Worm (Caenorhabditis elegans) whole organism, midembryonic: ENCODE results near the gene F22B7.1.

Experiments
- T22C8.4 ChIP-seq: fragments of 200-800 bp; sonication (Bioruptor generic); IDR thresholded peaks from 2 replicates; pipeline ENCODE4 v1.3.6; 2022; ENCODE audit warnings: missing genetic modification characterization, missing compliant biosample characterization
- cog-1 ChIP-seq: sonication (generic microtip); optimal IDR thresholded peaks from 2 replicates; lab custom pipeline; 2016; ENCODE audit warnings: missing genetic modification characterization, missing compliant biosample characterization
- flt-1 ChIP-seq: fragments of 200-800 bp; sonication (Bioruptor generic); IDR thresholded peaks from 2 replicates; pipeline ENCODE4 v1.3.6; 2022; ENCODE audit warnings: missing genetic modification characterization, missing compliant biosample characterization
- klf-2 ChIP-seq: fragments of 200-800 bp; sonication (Bioruptor generic); conservative IDR thresholded peaks from 2 replicates; pipeline ENCODE4 v1.3.6; 2022; ENCODE audit warnings: missing genetic modification reagents, missing genetic modification characterization, missing compliant biosample characterization
- med-1 ChIP-seq: sonication (generic microtip); optimal IDR thresholded peaks from 2 replicates; lab custom pipeline; 2017; ENCODE audit warnings: missing genetic modification characterization, mild to moderate bottlenecking, missing compliant biosample characterization, antibody characterized with exemption, missing genetic modification reagents; ENCODE audit not compliant: insufficient read depth
- ref-1 ChIP-seq: fragments of 200-800 bp; sonication (Bioruptor generic); conservative IDR thresholded peaks from 2 replicates; pipeline ENCODE4 v1.3.6; 2022; ENCODE audit warnings: missing genetic modification reagents, missing genetic modification characterization, missing compliant biosample characterization
- tab-1 ChIP-seq: fragments of 200-800 bp; sonication (Bioruptor generic); IDR thresholded peaks from 2 replicates; pipeline ENCODE4 v1.3.6; 2022; ENCODE audit warnings: missing genetic modification characterization, missing compliant biosample characterization
- ztf-23 ChIP-seq: fragments of 200-800 bp; sonication (Bioruptor generic); IDR thresholded peaks from 2 replicates; pipeline ENCODE4 v1.3.6; 2022; ENCODE audit warnings: missing genetic modification reagents, missing genetic modification characterization, missing compliant biosample characterization
- ztf-29 ChIP-seq: fragments of 200-800 bp; sonication (Bioruptor generic); IDR thresholded peaks from 2 replicates; pipeline ENCODE4 v1.3.6; 2022; ENCODE audit warnings: missing genetic modification reagents, missing genetic modification characterization, missing compliant biosample characterization

F22B7.1 gene

ce11 chrIII:8630833-8631232 is 34.3 kb upstream of the F22B7.1 start, which contains the start of gene dnj-10:
Gene dnj-10 (plus strand): TSS chrIII:8631165.
- 0 out of 2 replicates have a peak, but pooled peaks have one; percentile 48 for TF ChIP-seq flt-1 (GFP tag; lab: Robert Waterston, UW)
- no peak for TF ChIP-seq T22C8.4 (GFP tag; lab: Robert Waterston, UW)
- no peak for TF ChIP-seq tab-1

DNA sequence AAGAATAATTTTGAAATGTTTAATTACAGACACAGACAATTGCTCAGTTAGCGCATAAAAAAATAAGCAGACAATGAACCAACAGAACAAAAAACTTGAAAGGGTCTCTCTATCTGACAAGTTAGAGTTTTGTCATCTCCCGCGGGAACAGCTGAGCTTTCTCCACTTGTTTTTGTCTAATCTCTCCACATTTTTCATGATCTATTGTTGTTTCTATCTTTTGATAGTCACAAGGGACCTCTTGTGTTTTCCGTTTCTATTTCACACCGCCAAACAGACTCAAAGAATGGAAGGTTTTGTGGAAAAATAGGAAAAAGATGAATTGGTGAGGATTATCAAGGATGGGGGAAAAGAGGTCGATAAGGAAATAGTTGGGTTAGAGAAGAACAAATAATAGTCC is 28.3 kb upstream of the F22B7.1 start:
- TF ChIP-seq T22C8.4 (GFP tag; lab: Robert Waterston, UW) (no peak), tab-1 (no peak)

DNA sequence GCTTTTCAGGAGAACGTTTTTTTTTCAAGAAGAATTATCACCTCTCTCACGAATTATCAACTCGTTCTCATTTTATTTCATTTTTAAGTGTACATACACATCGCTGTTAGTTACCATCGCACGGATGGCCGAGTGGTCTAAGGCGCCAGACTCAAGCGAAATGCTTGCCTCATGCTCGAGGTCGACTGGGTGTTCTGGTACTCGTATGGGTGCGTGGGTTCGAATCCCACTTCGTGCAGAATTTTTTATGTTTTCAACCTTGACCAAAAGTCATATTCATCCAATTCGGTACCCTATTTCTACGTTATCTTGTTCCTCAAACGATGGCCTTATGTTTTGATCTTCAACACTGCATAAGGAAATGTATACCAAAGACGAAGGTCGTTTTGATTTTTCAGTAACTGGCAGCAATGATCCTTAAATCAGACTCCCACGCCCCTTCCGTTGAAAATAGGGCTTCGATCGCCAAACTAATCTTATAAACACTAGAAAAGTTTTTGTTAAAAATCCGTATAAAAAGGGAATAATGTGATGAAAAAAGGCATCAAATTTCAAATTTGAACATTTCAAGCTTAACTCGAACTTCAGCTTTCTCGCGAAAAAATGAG is 25.8 kb upstream of the F22B7.1 start, which contains the start of gene fip-1:
Gene fip-1, plus strand, starts transcription at position 558 of the 608 bp plus-strand sequence.
- TF ChIP-seq ztf-29 (GFP tag; lab: Robert Waterston, UW) (no peak), med-1 (GFP tag; lab: Kevin White, UChicago) (no peak), ref-1 (no peak), flt-1 (GFP tag; lab: Robert Waterston, UW) (no peak), cog-1 (tag; lab: Kevin White, UChicago) (no peak), ztf-23 (GFP tag; lab: Robert Waterston, UW) (no peak), klf-2 (GFP tag; lab: Robert Waterston, UW) (no peak), T22C8.4 (GFP tag; lab: Robert Waterston, UW) (no peak), tab-1 (no peak)

ce11 chrIII:8643639-8644038 is 21.5 kb upstream of the F22B7.1 start, which contains the start of gene twk-7:
Gene twk-7 (minus strand): TSS chrIII:8643739.
- TF ChIP-seq med-1 (GFP tag; lab: Kevin White, UChicago) (no peak), ref-1 (no peak), ztf-29 (GFP tag; lab: Robert Waterston, UW) (no peak), cog-1 (tag; lab: Kevin White, UChicago) (no peak), tab-1 (no peak)

DNA sequence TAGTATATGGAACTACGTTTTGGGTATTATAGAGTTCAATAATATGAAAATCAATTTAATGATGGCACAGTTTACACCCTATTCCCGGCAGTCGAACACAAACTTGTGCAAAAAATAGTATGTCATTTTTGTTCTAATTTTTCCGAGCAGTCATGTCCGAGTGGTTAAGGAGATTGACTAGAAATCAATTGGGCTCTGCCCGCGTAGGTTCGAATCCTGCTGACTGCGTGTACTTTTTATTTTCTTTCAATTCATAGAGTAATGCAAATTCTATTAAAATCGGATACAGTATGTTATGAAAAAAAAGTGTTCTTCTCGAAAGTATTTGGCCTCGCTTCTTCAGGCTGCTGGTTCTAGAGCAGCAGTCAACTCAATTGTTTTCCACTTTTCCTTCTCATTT is 19.1 kb upstream of the F22B7.1 start:
- TF ChIP-seq med-1 (GFP tag; lab: Kevin White, UChicago) (no peak), T22C8.4 (GFP tag; lab: Robert Waterston, UW) (no peak), ztf-23 (GFP tag; lab: Robert Waterston, UW) (no peak), tab-1 (no peak), cog-1 (tag; lab: Kevin White, UChicago) (no peak), flt-1 (GFP tag; lab: Robert Waterston, UW) (no peak), klf-2 (GFP tag; lab: Robert Waterston, UW) (no peak), ref-1 (no peak), ztf-29 (GFP tag; lab: Robert Waterston, UW) (no peak)

DNA sequence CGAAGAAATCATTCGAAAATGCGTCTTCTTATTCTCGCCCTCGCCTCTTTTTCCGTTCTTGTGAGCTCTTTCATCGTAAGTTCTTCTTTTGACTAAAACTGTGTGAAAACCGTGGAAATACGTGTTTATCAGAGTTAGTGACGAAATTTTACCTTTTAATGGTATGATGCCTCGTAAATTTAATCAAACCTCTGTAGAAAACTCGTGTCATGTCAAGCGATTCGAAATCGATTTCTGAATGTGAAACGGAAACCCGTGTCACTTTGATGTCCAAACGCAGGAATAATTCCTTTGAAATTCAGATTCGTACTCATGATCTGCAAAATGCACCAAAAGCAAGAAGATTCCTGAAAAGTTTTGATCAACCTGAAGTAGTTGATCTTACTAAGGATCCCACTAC is 16.5 kb upstream of the F22B7.1 start, which contains the start of gene F22B7.3:
Gene F22B7.3, plus strand, starts transcription at position 301 of the 400 bp plus-strand sequence.
- no peak for TF ChIP-seq ztf-23 (GFP tag; lab: Robert Waterston, UW)
- TF ChIP-seq med-1 (GFP tag; lab: Kevin White, UChicago), result no peak
- TF ChIP-seq tab-1, result no peak
- TF ChIP-seq ztf-29 (GFP tag; lab: Robert Waterston, UW), result no peak
- TF ChIP-seq klf-2 (GFP tag; lab: Robert Waterston, UW), result no peak
- no peak for TF ChIP-seq T22C8.4 (GFP tag; lab: Robert Waterston, UW)
- no peak for TF ChIP-seq ref-1
- no peak for TF ChIP-seq cog-1 (tag; lab: Kevin White, UChicago)
- no peak for TF ChIP-seq flt-1 (GFP tag; lab: Robert Waterston, UW)

ce11 chrIII:8650235-8650817 is 14.8 kb upstream of the F22B7.1 start, which contains the start of gene flp-23:
Gene flp-23 (plus strand): TSS chrIII:8650767.
- peak; percentile 93 for TF ChIP-seq tab-1
- TF ChIP-seq med-1 (GFP tag; lab: Kevin White, UChicago), result peak; percentile 51
- peak; percentile 80 for TF ChIP-seq cog-1 (tag; lab: Kevin White, UChicago)
- TF ChIP-seq ztf-23 (GFP tag; lab: Robert Waterston, UW), result peak; percentile 87
- TF ChIP-seq ztf-29 (GFP tag; lab: Robert Waterston, UW), result peak; percentile 74
- peak; percentile 77 for TF ChIP-seq klf-2 (GFP tag; lab: Robert Waterston, UW)
- TF ChIP-seq T22C8.4 (GFP tag; lab: Robert Waterston, UW), result peak; percentile 74
- TF ChIP-seq ref-1, result peak; percentile 80
- peak; percentile 91 for TF ChIP-seq flt-1 (GFP tag; lab: Robert Waterston, UW)

ce11 chrIII:8652112-8652694 is 12.9 kb upstream of the F22B7.1 start:
- TF ChIP-seq tab-1 (no peak), med-1 (GFP tag; lab: Kevin White, UChicago) (no peak), klf-2 (GFP tag; lab: Robert Waterston, UW) (no peak)

DNA sequence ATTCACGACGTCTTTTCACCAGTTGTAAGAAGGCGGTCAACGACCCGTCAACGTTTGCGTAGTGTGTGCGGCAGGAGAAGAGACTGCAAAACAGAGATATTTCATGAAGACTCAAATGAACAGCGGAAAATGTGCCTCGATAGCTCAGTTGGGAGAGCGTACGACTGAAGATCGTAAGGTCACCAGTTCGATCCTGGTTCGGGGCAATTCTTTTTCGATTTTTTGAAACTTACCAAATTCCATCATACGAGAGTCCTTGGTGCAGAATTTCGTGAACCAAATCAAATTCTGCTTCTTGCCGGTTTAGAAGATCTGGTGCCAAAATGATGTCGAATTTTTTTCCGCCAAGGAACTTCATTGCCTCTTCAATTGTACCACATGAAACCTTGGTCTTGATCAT is 12.2 kb upstream of the F22B7.1 start:
- TF ChIP-seq cog-1 (tag; lab: Kevin White, UChicago) (no peak), ztf-29 (GFP tag; lab: Robert Waterston, UW) (peak; percentile 62; the same call in 1 of the 2 replicates), med-1 (GFP tag; lab: Kevin White, UChicago) (peak; percentile 24), klf-2 (GFP tag; lab: Robert Waterston, UW) (peak; percentile 69; the same call in 1 of the 2 replicates), flt-1 (GFP tag; lab: Robert Waterston, UW) (peak; percentile 85), tab-1 (peak; percentile 79; the same call in 1 of the 2 replicates), T22C8.4 (GFP tag; lab: Robert Waterston, UW) (peak; percentile 39; the same call in 1 of the 2 replicates), ref-1 (peak; percentile 45; the same call in 1 of the 2 replicates), ztf-23 (GFP tag; lab: Robert Waterston, UW) (peak; percentile 75)
